Fruit fly (Drosophila melanogaster): ENCODE measurements around the gene CG13102.
A peak's percentile ranks its signal among the peaks of the same experiment; 100 is the strongest.

CG13102 gene

dm6 chr2L:8984614-8985318 is 27.2 kb upstream of the CG13102 start, which contains the start of gene CG13101 (continued):
- peak; percentile 93 for TF ChIP-seq CG2199 (GFP tag; IDR thresholded peaks at IDR 0.05)
- TF ChIP-seq jumu (GFP tag; optimal IDR thresholded peaks at IDR 0.05): peak; percentile 80
- TF ChIP-seq Stat92E (GFP tag; optimal IDR thresholded peaks at IDR 0.05): peak in 1 of 3 experiments; percentile 83
- peak; percentile 97 for TF ChIP-seq Xrp1 (GFP tag; IDR thresholded peaks at IDR 0.05)
- peak; percentile 80 for TF ChIP-seq CG11560 (tag; IDR thresholded peaks at IDR 0.05)
- peak; percentile 91 for TF ChIP-seq dmrt11E (tag; optimal IDR thresholded peaks at IDR 0.05)
- no peak for TF ChIP-seq Optix (GFP tag; IDR thresholded peaks at IDR 0.05)
- TF ChIP-seq ems (GFP tag; optimal IDR thresholded peaks at IDR 0.05): peak; percentile 86
- no peak for TF ChIP-seq Lpt (GFP tag; optimal IDR thresholded peaks at IDR 0.05)
- TF ChIP-seq CG31441 (GFP tag; IDR thresholded peaks at IDR 0.05): peak; percentile 97
- peak; percentile 88 for TF ChIP-seq ham (GFP tag; IDR thresholded peaks at IDR 0.05)
- peak; percentile 61 for TF ChIP-seq CG4617 (GFP tag; optimal IDR thresholded peaks at IDR 0.05; ENCODE audit: borderline replicate concordance)
- TF ChIP-seq btn (GFP tag; optimal IDR thresholded peaks at IDR 0.05): no peak
- peak; percentile 58 for TF ChIP-seq pnt (GFP tag; optimal IDR thresholded peaks at IDR 0.05)
- peak; percentile 86 for TF ChIP-seq Sox102F (GFP tag; optimal IDR thresholded peaks at IDR 0.05)
- peak; percentile 75 for TF ChIP-seq tup (GFP tag; optimal IDR thresholded peaks at IDR 0.05)
- TF ChIP-seq YL-1 (GFP tag; optimal IDR thresholded peaks at IDR 0.05): peak; percentile 61
- TF ChIP-seq az2 (GFP tag; optimal IDR thresholded peaks at IDR 0.05): peak; percentile 93
- peak; percentile 49; the same call in 1 of the 2 replicates for TF ChIP-seq GATAe (GFP tag; conservative IDR thresholded peaks at IDR 0.05)
- peak; percentile 84 for TF ChIP-seq C15 (GFP tag; IDR thresholded peaks at IDR 0.05)
- TF ChIP-seq CG1529 (GFP tag; optimal IDR thresholded peaks at IDR 0.05): peak; percentile 81
- peak; percentile 86 for TF ChIP-seq bowl (GFP tag; IDR thresholded peaks at IDR 0.05)
- TF ChIP-seq Chrac-16 (GFP tag; optimal IDR thresholded peaks at IDR 0.05): peak; percentile 89
- TF ChIP-seq gt (GFP tag; IDR thresholded peaks at IDR 0.05): peak; percentile 69
- peak; percentile 68 for TF ChIP-seq CG8290 (GFP tag; optimal IDR thresholded peaks at IDR 0.05)
- peak in 1 of 2 experiments; percentile 70 for TF ChIP-seq CG8290 (tag; optimal IDR thresholded peaks at IDR 0.05)
- peak; percentile 85; the same call in 1 of the 2 replicates for TF ChIP-seq CG16779 (GFP tag; IDR thresholded peaks at IDR 0.05)
- TF ChIP-seq CG15696 (tag; optimal IDR thresholded peaks at IDR 0.05): peak; percentile 73
- TF ChIP-seq Taf1 (GFP tag; IDR thresholded peaks at IDR 0.05): peak; percentile 85
- peak; percentile 45 for TF ChIP-seq fd102C (GFP tag; optimal IDR thresholded peaks at IDR 0.05)
- TF ChIP-seq Elba2 (GFP tag; optimal IDR thresholded peaks at IDR 0.05): peak; percentile 41
- peak; percentile 78 for TF ChIP-seq nerfin-1 (tag; optimal IDR thresholded peaks at IDR 0.05)
- TF ChIP-seq Dad (GFP tag; optimal IDR thresholded peaks at IDR 0.05): peak; percentile 71
- TF ChIP-seq CG2202 (tag; optimal IDR thresholded peaks at IDR 0.05): peak; percentile 89
- no peak for TF ChIP-seq fru (optimal IDR thresholded peaks at IDR 0.05)
- TF ChIP-seq Lhr (GFP tag; optimal IDR thresholded peaks at IDR 0.05): peak; percentile 71
- TF ChIP-seq Sin3A (optimal IDR thresholded peaks at IDR 0.05): no peak
- peak; percentile 86 to 91 for TF ChIP-seq dpn (GFP tag; optimal IDR thresholded peaks at IDR 0.05)
- peak; percentile 85 for TF ChIP-seq vfl (GFP tag; optimal IDR thresholded peaks at IDR 0.05)
- TF ChIP-seq CG14710 (tag; optimal IDR thresholded peaks at IDR 0.05): peak; percentile 91
- TF ChIP-seq Hand (GFP tag; optimal IDR thresholded peaks at IDR 0.05): peak; percentile 74
- TF ChIP-seq Nf-YB (GFP tag; optimal IDR thresholded peaks at IDR 0.05): peak; percentile 83
- peak; percentile 85 for TF ChIP-seq CG11247 (GFP tag; IDR thresholded peaks at IDR 0.05)
- no peak for TF ChIP-seq kni (GFP tag; optimal IDR thresholded peaks at IDR 0.05)
- no peak for TF ChIP-seq tll (GFP tag; optimal IDR thresholded peaks at IDR 0.05)
- TF ChIP-seq vvl (GFP tag; IDR thresholded peaks at IDR 0.05): peak; percentile 98
- TF ChIP-seq tio (GFP tag; optimal IDR thresholded peaks at IDR 0.05): peak; percentile 91
- peak; percentile 92 for TF ChIP-seq CG32772 (GFP tag; IDR thresholded peaks at IDR 0.05)
- TF ChIP-seq Bteb2 (GFP tag; optimal IDR thresholded peaks at IDR 0.05): peak; percentile 91
- TF ChIP-seq CG17186 (GFP tag; optimal IDR thresholded peaks at IDR 0.05): no peak
- peak; percentile 72 for TF ChIP-seq CG3065 (GFP tag; optimal IDR thresholded peaks at IDR 0.05)
